Worm (Caenorhabditis elegans): ENCODE data around the gene F09E10.1.

The F09E10.1 gene

DNA sequence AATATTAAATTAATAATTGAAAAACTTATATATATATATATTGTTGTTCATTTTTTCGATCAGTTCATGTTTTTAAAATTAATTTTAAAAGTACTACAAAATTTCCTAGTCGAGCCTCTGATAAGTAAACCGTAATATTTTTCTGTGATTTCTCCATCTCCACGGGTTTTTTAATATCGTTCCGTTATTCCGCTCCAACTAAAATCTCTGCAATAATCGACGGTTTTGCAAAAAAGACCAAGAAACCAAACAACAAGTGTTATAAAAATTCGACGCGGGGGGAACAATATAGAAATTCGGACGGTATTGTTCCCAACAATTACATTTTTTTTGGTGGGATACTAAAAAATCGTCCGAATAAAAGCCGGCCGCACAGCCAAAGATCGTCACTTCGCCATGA lies at the start of gene F09E10.1:
Gene F09E10.1 (plus strand): TSS at position 301 of the 400 bp plus-strand sequence.
- TF ChIP-seq aly-2 (tag; optimal IDR thresholded peaks at IDR 0.05) (no peak), blmp-1 (tag; optimal IDR thresholded peaks at IDR 0.05; ENCODE audit: insufficient read depth) (no peak), nhr-129 (tag; optimal IDR thresholded peaks at IDR 0.05) (no peak), unc-62 (GFP tag; optimal IDR thresholded peaks at IDR 0.05) (no peak), mab-5 (tag; optimal IDR thresholded peaks at IDR 0.05) (no peak), mbf-1 (tag; optimal IDR thresholded peaks at IDR 0.05) (no peak), ztf-4 (tag; optimal IDR thresholded peaks at IDR 0.05) (no peak), sem-4 (tag; optimal IDR thresholded peaks at IDR 0.05) (no peak), dmd-4 (tag; optimal IDR thresholded peaks at IDR 0.05) (no peak), elt-3 (tag; optimal IDR thresholded peaks at IDR 0.05) (no peak), C34F6.9 (tag; optimal IDR thresholded peaks at IDR 0.05) (no peak), ztf-1 (GFP tag; conservative IDR thresholded peaks at IDR 0.05) (no peak), ztf-11 (tag; optimal IDR thresholded peaks at IDR 0.05) (no peak), egl-27 (tag; optimal IDR thresholded peaks at IDR 0.05) (no peak), mdl-1 (tag; optimal IDR thresholded peaks at IDR 0.05) (no peak)

ce11 chrX:1453770-1454169 lies 48.8 kb upstream of the F09E10.1 start, which contains the start of gene cebp-1:
Gene cebp-1 (minus strand): TSS chrX:1453868.
- TF ChIP-seq nhr-129 (tag; optimal IDR thresholded peaks at IDR 0.05) (no peak), nhr-21 (tag; optimal IDR thresholded peaks at IDR 0.05) (no peak), fos-1 (tag; optimal IDR thresholded peaks at IDR 0.05) (peak; percentile 89), F13H6.1 (tag; optimal IDR thresholded peaks at IDR 0.05) (peak; percentile 18), R02D3.7 (tag; optimal IDR thresholded peaks at IDR 0.05) (no peak), sma-3 (GFP tag; optimal IDR thresholded peaks at IDR 0.05) (peak; percentile 23), mdl-1 (tag; optimal IDR thresholded peaks at IDR 0.05) (no peak), nhr-23 (tag; optimal IDR thresholded peaks at IDR 0.05) (no peak), skn-1 (tag; optimal IDR thresholded peaks at IDR 0.05) (no peak), nhr-10 (tag; optimal IDR thresholded peaks at IDR 0.05) (no peak), unc-55 (GFP tag; optimal IDR thresholded peaks at IDR 0.05) (peak; percentile 36), egl-27 (tag; optimal IDR thresholded peaks at IDR 0.05) (peak; percentile 33), crh-2 (tag; optimal IDR thresholded peaks at IDR 0.05) (no peak), ztf-1 (GFP tag; conservative IDR thresholded peaks at IDR 0.05) (no peak), gmeb-1 (tag; optimal IDR thresholded peaks at IDR 0.05) (no peak), elt-3 (tag; optimal IDR thresholded peaks at IDR 0.05) (no peak), alr-1 (tag; optimal IDR thresholded peaks at IDR 0.05) (no peak), blmp-1 (tag; optimal IDR thresholded peaks at IDR 0.05; ENCODE audit: insufficient read depth) (peak; percentile 63), lsy-2 (tag; optimal IDR thresholded peaks at IDR 0.05) (peak in 1 of 2 experiments; percentile 7), nhr-6 (tag; optimal IDR thresholded peaks at IDR 0.05) (no peak), nhr-25 (tag; optimal IDR thresholded peaks at IDR 0.05) (no peak), sem-4 (tag; optimal IDR thresholded peaks at IDR 0.05) (no peak), ceh-16 (tag; optimal IDR thresholded peaks at IDR 0.05) (no peak), sma-9 (GFP tag; optimal IDR thresholded peaks at IDR 0.05) (peak; percentile 85), sma-9 (tag; optimal IDR thresholded peaks at IDR 0.05) (no peak), nhr-11 (tag; optimal IDR thresholded peaks at IDR 0.05) (no peak), ztf-11 (tag; optimal IDR thresholded peaks at IDR 0.05) (no peak), unc-39 (tag; optimal IDR thresholded peaks at IDR 0.05) (no peak), snpc-4 (tag; optimal IDR thresholded peaks at IDR 0.05) (no peak), ama-1 (optimal IDR thresholded peaks at IDR 0.05) (peak; percentile 30), ZK546.5 (tag; optimal IDR thresholded peaks at IDR 0.05) (no peak), nhr-12 (tag; optimal IDR thresholded peaks at IDR 0.05) (no peak), nhr-237 (tag; optimal IDR thresholded peaks at IDR 0.05) (no peak), Y55F3AM.14 (GFP tag; optimal IDR thresholded peaks at IDR 0.05) (no peak), dmd-4 (tag; optimal IDR thresholded peaks at IDR 0.05) (no peak), lin-13 (GFP tag; optimal IDR thresholded peaks at IDR 0.05) (no peak), peb-1 (tag; optimal IDR thresholded peaks at IDR 0.05) (no peak), zag-1 (tag; optimal IDR thresholded peaks at IDR 0.05) (no peak), nhr-77 (tag; optimal IDR thresholded peaks at IDR 0.05) (no peak)
